Fruit fly (Drosophila melanogaster) Kc167 (cell line): ENCODE results near the gene bigmax.

Experiments
- Myc ChIP-seq: fragments of >200 bp; optimal IDR thresholded peaks from 2 replicates; lab custom pipeline; 2017; ENCODE audit warnings: missing external identifiers
- Sin3A ChIP-seq: fragments of >200 bp; optimal IDR thresholded peaks from 2 replicates; lab custom pipeline; 2018; ENCODE audit warnings: missing external identifiers
- h ChIP-seq: fragments of >200 bp; optimal IDR thresholded peaks from 3 replicates; lab custom pipeline; 2018; ENCODE audit warnings: missing external identifiers
- insv ChIP-seq: fragments of >200 bp; optimal IDR thresholded peaks from 3 replicates; lab custom pipeline; 2018; ENCODE audit warnings: missing external identifiers
- psq ChIP-seq: fragments of >200 bp; optimal IDR thresholded peaks from 2 replicates; lab custom pipeline; 2017; ENCODE audit warnings: missing external identifiers
- ttk ChIP-seq: sonication (Bioruptor generic); optimal IDR thresholded peaks from 2 replicates; lab custom pipeline; 2017; ENCODE audit warnings: missing external identifiers

DNA sequence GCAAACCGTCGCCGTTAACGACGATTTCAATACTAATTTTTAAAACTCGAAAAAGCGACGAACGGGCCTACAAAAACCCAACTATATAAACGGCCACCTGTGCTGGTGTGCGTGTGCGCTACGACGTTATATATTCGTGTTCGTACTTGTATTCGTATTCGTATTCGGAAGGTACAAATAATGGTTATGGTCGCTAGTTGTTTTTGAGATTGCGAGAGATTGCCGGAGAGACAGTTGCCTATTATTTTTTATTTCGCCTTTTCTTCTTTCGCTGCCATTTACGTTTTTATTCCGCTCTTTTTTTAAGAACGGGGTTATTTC, 6.6 kb downstream of the bigmax start:
- TF ChIP-seq Sin3A (no peak), insv (lab: Kevin White, UChicago) (no peak), h (lab: Kevin White, UChicago) (no peak), psq (lab: Kevin White, UChicago) (no peak), ttk (no peak), Myc (lab: Kevin White, UChicago) (no peak)
